Fruit fly (Drosophila melanogaster) whole organism, prepupa: ENCODE measurements around the gene CG11703.

ENCODE experiments used
- CG6163 ChIP-seq: fragments of 200-800 bp; sonication (Bioruptor generic); IDR thresholded peaks from 3 replicates; pipeline ENCODE4 v1.3.6; 2022; ENCODE audit warnings: missing biosample characterization, missing genetic modification characterization
- Eip75B ChIP-seq: fragments of 200-800 bp; sonication (Bioruptor generic); optimal IDR thresholded peaks from 3 replicates; lab custom pipeline; 2016; ENCODE audit warnings: missing biosample characterization, missing genetic modification characterization
- Hr38 ChIP-seq: sonication (Bioruptor generic); optimal IDR thresholded peaks from 2 replicates; lab custom pipeline; 2016; ENCODE audit warnings: missing biosample characterization, missing genetic modification characterization
- Hr39 ChIP-seq: fragments of 200-800 bp; sonication (Bioruptor generic); optimal IDR thresholded peaks from 2 replicates; lab custom pipeline; 2016; ENCODE audit warnings: missing biosample characterization, missing genetic modification characterization
- Hr4 ChIP-seq: fragments of 200-800 bp; sonication (Bioruptor generic); optimal IDR thresholded peaks from 3 replicates; lab custom pipeline; 2016; ENCODE audit warnings: missing biosample characterization, missing genetic modification characterization
- Met ChIP-seq: fragments of 200-800 bp; sonication (Bioruptor generic); optimal IDR thresholded peaks from 3 replicates; lab custom pipeline; 2016; ENCODE audit warnings: missing biosample characterization, missing genetic modification characterization
- OdsH ChIP-seq: fragments of 200-800 bp; sonication (Bioruptor generic); optimal IDR thresholded peaks from 3 replicates; lab custom pipeline; 2016; ENCODE audit warnings: missing biosample characterization, missing genetic modification characterization
- Sox102F ChIP-seq: fragments of 200-800 bp; sonication (Bioruptor generic); optimal IDR thresholded peaks from 2 replicates; lab custom pipeline; 2016; ENCODE audit warnings: missing biosample characterization, mild to moderate bottlenecking, missing genetic modification characterization
- Sox14 ChIP-seq: fragments of 200-800 bp; sonication (Bioruptor generic); optimal IDR thresholded peaks from 3 replicates; lab custom pipeline; 2016; ENCODE audit warnings: missing biosample characterization, missing genetic modification characterization
- Sox15 ChIP-seq: fragments of 200-800 bp; sonication (Bioruptor generic); optimal IDR thresholded peaks from 3 replicates; lab custom pipeline; 2016; ENCODE audit warnings: missing biosample characterization, missing genetic modification characterization
- dsx ChIP-seq: fragments of 200-800 bp; optimal IDR thresholded peaks from 3 replicates; lab custom pipeline; 2019; ENCODE audit warnings: missing biosample characterization, mild to moderate bottlenecking, missing genetic modification characterization, moderate library complexity; ENCODE audit not compliant: poor library complexity, severe bottlenecking
- eg ChIP-seq: fragments of 200-800 bp; sonication (Bioruptor generic); IDR thresholded peaks from 3 replicates; pipeline ENCODE4 v1.3.6; 2022; ENCODE audit warnings: missing biosample characterization, missing genetic modification characterization
- lz ChIP-seq: fragments of 200-800 bp; sonication (Bioruptor generic); optimal IDR thresholded peaks from 3 replicates; lab custom pipeline; 2016; ENCODE audit warnings: missing biosample characterization, missing genetic modification characterization
- net ChIP-seq: fragments of 200-800 bp; sonication (Bioruptor generic); optimal IDR thresholded peaks from 3 replicates; lab custom pipeline; 2016; ENCODE audit warnings: missing biosample characterization, missing genetic modification characterization
- vri ChIP-seq: fragments of 200-800 bp; sonication (Bioruptor generic); optimal IDR thresholded peaks from 3 replicates; lab custom pipeline; 2016; ENCODE audit warnings: missing biosample characterization, mild to moderate bottlenecking, missing genetic modification characterization

Gene CG11703

dm6 chr3R:19180263-19180893 is 47.6 kb downstream of the CG11703 start, which contains the start of the genes CG5555 and myd (continued):
- TF ChIP-seq Sox15 (GFP tag; lab: Kevin White, UChicago) (no peak), Eip75B (GFP tag; lab: Kevin White, UChicago) (peak; percentile 68), dsx (GFP tag; lab: Kevin White, UChicago) (peak; percentile 23), Met (GFP tag; lab: Kevin White, UChicago) (peak; percentile 62), eg (GFP tag; lab: Robert Waterston, UW) (no peak; the same call in none of the 3 replicates), lz (GFP tag; lab: Kevin White, UChicago) (peak; percentile 66), Hr39 (GFP tag; lab: Kevin White, UChicago) (peak; percentile 62), Hr4 (GFP tag; lab: Kevin White, UChicago) (peak; percentile 73), Sox102F (GFP tag; lab: Kevin White, UChicago) (peak; percentile 68), Hr38 (GFP tag; lab: Kevin White, UChicago) (no peak), vri (GFP tag; lab: Kevin White, UChicago) (peak; percentile 97), Sox14 (GFP tag; lab: Kevin White, UChicago) (peak; percentile 76), CG6163 (GFP tag; lab: Robert Waterston, UW) (peak; percentile 59), OdsH (GFP tag; lab: Kevin White, UChicago) (peak; percentile 70), net (peak; percentile 34)
